Worm (Caenorhabditis elegans) whole organism, L1 larva: ENCODE data around the gene srg-41.
A peak's percentile ranks its signal among the peaks of the same experiment; 100 is the strongest.

Source experiments
- C04F5.9 ChIP-seq: sonication (generic microtip); optimal IDR thresholded peaks from 2 replicates; lab custom pipeline; 2016; ENCODE audit warnings: missing genetic modification characterization, missing compliant biosample characterization
- C16A3.4 ChIP-seq: fragments of 150-350 bp; optimal IDR thresholded peaks from 2 replicates; lab custom pipeline; 2014; ENCODE audit warnings: missing biosample characterization, missing genetic modification characterization
- C34B4.2 ChIP-seq: sonication (generic microtip); optimal IDR thresholded peaks from 2 replicates; lab custom pipeline; 2017; ENCODE audit warnings: mild to moderate bottlenecking, missing genetic modification characterization, missing compliant biosample characterization
- Y116A8C.19 ChIP-seq: sonication (generic microtip); optimal IDR thresholded peaks from 2 replicates; lab custom pipeline; 2016; ENCODE audit warnings: missing compliant biosample characterization, missing genetic modification characterization, borderline replicate concordance
- aly-2 ChIP-seq: fragments of 150-350 bp; optimal IDR thresholded peaks from 2 replicates; lab custom pipeline; 2014; ENCODE audit warnings: missing biosample characterization, missing genetic modification characterization
- blmp-1 ChIP-seq: fragments of 150-350 bp; optimal IDR thresholded peaks from 2 replicates; lab custom pipeline; 2014; ENCODE audit warnings: missing biosample characterization, missing genetic modification characterization
- ceh-63 ChIP-seq: fragments of 200-800 bp; sonication (Bioruptor generic); optimal IDR thresholded peaks from 2 replicates; lab custom pipeline; 2018; ENCODE audit warnings: mild to moderate bottlenecking, missing genetic modification characterization, missing compliant biosample characterization
- ceh-8 ChIP-seq: fragments of 200-800 bp; sonication (Bioruptor generic); optimal IDR thresholded peaks from 2 replicates; lab custom pipeline; 2018; ENCODE audit warnings: mild to moderate bottlenecking, missing genetic modification characterization, moderate library complexity, missing compliant biosample characterization
- ces-1 ChIP-seq: fragments of 150-350 bp; optimal IDR thresholded peaks from 2 replicates; lab custom pipeline; 2014; ENCODE audit warnings: missing biosample characterization, missing genetic modification reagents, missing genetic modification characterization
- dsc-1 ChIP-seq: sonication (generic microtip); optimal IDR thresholded peaks from 2 replicates; lab custom pipeline; 2016; ENCODE audit warnings: mild to moderate bottlenecking, missing genetic modification characterization, missing compliant biosample characterization
- efl-1 ChIP-seq, 4 experiments: fragments of 150-350 bp; optimal IDR thresholded peaks in 3 of 4; peaks in 1 of 4; 1 replicate in 1 of 4; 2 replicates in 3 of 4; lab custom pipeline; 2014; ENCODE audit warnings: missing biosample characterization in 2 of 4, missing genetic modification characterization in 2 of 4, missing genetic modification reagents in 2 of 4
- elt-2 ChIP-seq: sonication (generic microtip); optimal IDR thresholded peaks from 2 replicates; lab custom pipeline; 2016; ENCODE audit warnings: missing genetic modification characterization, mild to moderate bottlenecking, inconsistent platforms, missing compliant biosample characterization, missing genetic modification reagents
- elt-3 ChIP-seq, 6 experiments: fragments of 150-350 bp in 1 of 6; sonication (generic microtip); optimal IDR thresholded peaks; 2 replicates each; lab custom pipeline; 2017 to 2018; ENCODE audit warnings: missing biosample characterization in 6 of 6, missing genetic modification characterization in 6 of 6, inconsistent platforms in 1 of 6
- fkh-10 ChIP-seq: sonication (generic microtip); optimal IDR thresholded peaks from 2 replicates; lab custom pipeline; 2017; ENCODE audit warnings: missing biosample characterization, missing genetic modification reagents, missing genetic modification characterization
- fkh-8 ChIP-seq: sonication (generic microtip); optimal IDR thresholded peaks from 2 replicates; lab custom pipeline; 2016; ENCODE audit warnings: mild to moderate bottlenecking, missing genetic modification characterization, missing compliant biosample characterization
- fos-1 ChIP-seq: fragments of 150-350 bp; optimal IDR thresholded peaks from 2 replicates; lab custom pipeline; 2014; ENCODE audit warnings: missing biosample characterization, missing genetic modification characterization
- grh-1 ChIP-seq: fragments of 200-800 bp; sonication (Bioruptor generic); IDR thresholded peaks from 2 replicates; pipeline ENCODE4 v1.3.6; 2022; ENCODE audit warnings: missing genetic modification reagents, missing genetic modification characterization, missing compliant biosample characterization
- irx-1 ChIP-seq: sonication (generic microtip); optimal IDR thresholded peaks from 2 replicates; lab custom pipeline; 2016; ENCODE audit warnings: missing genetic modification characterization, missing compliant biosample characterization
- isw-1 ChIP-seq: fragments of 200-800 bp; sonication (Bioruptor generic); IDR thresholded peaks from 2 replicates; pipeline ENCODE4 v1.3.6; 2022; ENCODE audit warnings: missing genetic modification characterization, missing compliant biosample characterization
- lin-14 ChIP-seq: fragments of 200-800 bp; sonication (Bioruptor generic); optimal IDR thresholded peaks from 2 replicates; lab custom pipeline; 2018; ENCODE audit warnings: mild to moderate bottlenecking, missing genetic modification characterization, moderate library complexity, missing compliant biosample characterization
- lin-35 ChIP-seq, 2 experiments: fragments of 150-350 bp; optimal IDR thresholded peaks; 2 replicates each; lab custom pipeline; 2014; ENCODE audit warnings: missing biosample characterization in 2 of 2, missing genetic modification characterization in 2 of 2, missing genetic modification reagents in 2 of 2
- mdl-1 ChIP-seq, 2 experiments: fragments of 150-350 bp; optimal IDR thresholded peaks; 2 replicates each; lab custom pipeline; 2014 to 2017; ENCODE audit warnings: missing biosample characterization in 2 of 2, missing genetic modification characterization in 2 of 2, inconsistent platforms in 1 of 2
- mep-1 ChIP-seq: fragments of 150-350 bp; optimal IDR thresholded peaks from 2 replicates; lab custom pipeline; 2014; ENCODE audit warnings: missing biosample characterization, missing genetic modification characterization
- nhr-11 ChIP-seq: fragments of 150-350 bp; optimal IDR thresholded peaks from 2 replicates; lab custom pipeline; 2014; ENCODE audit warnings: missing biosample characterization, missing genetic modification characterization
- nhr-19 ChIP-seq: fragments of 200-800 bp; sonication (Bioruptor generic); conservative IDR thresholded peaks from 2 replicates; pipeline ENCODE4 v1.3.6; 2022; ENCODE audit warnings: missing genetic modification characterization, missing compliant biosample characterization
- nhr-237 ChIP-seq: fragments of 150-350 bp; optimal IDR thresholded peaks from 2 replicates; lab custom pipeline; 2014; ENCODE audit warnings: missing biosample characterization, missing genetic modification characterization
- nhr-28 ChIP-seq: fragments of 150-350 bp; optimal IDR thresholded peaks from 2 replicates; lab custom pipeline; 2014; ENCODE audit warnings: missing biosample characterization, missing genetic modification characterization
- nhr-71 ChIP-seq: sonication (generic microtip); optimal IDR thresholded peaks from 2 replicates; lab custom pipeline; 2016; ENCODE audit warnings: mild to moderate bottlenecking, missing genetic modification characterization, moderate library complexity, missing compliant biosample characterization
- nhr-76 ChIP-seq: sonication (generic microtip); optimal IDR thresholded peaks from 2 replicates; lab custom pipeline; 2017; ENCODE audit warnings: missing biosample characterization, missing genetic modification characterization
- nhr-77 ChIP-seq: fragments of 150-350 bp; optimal IDR thresholded peaks from 2 replicates; lab custom pipeline; 2014; ENCODE audit warnings: missing biosample characterization, missing genetic modification characterization
- nhr-85 ChIP-seq: sonication (generic microtip); peaks from one replicate; lab custom pipeline; 2016; ENCODE audit warnings: missing genetic modification characterization, inconsistent platforms, missing compliant biosample characterization
- nhr-90 ChIP-seq: sonication (generic microtip); optimal IDR thresholded peaks from 2 replicates; lab custom pipeline; 2016; ENCODE audit warnings: mild to moderate bottlenecking, missing genetic modification characterization, missing compliant biosample characterization; ENCODE audit not compliant: poor library complexity
- pqm-1 ChIP-seq: sonication (generic microtip); optimal IDR thresholded peaks from 3 replicates; lab custom pipeline; 2017; ENCODE audit warnings: missing biosample characterization, missing genetic modification characterization
- skn-1 ChIP-seq: fragments of 150-350 bp; optimal IDR thresholded peaks from 2 replicates; lab custom pipeline; 2014; ENCODE audit warnings: missing biosample characterization, missing genetic modification characterization
- snu-23 ChIP-seq: sonication (generic microtip); optimal IDR thresholded peaks from 2 replicates; lab custom pipeline; 2016; ENCODE audit warnings: missing genetic modification characterization, missing compliant biosample characterization
- sox-4 ChIP-seq: sonication (generic microtip); optimal IDR thresholded peaks from 2 replicates; lab custom pipeline; 2016; ENCODE audit warnings: missing genetic modification characterization, missing compliant biosample characterization
- sptf-1 ChIP-seq: fragments of 150-350 bp; optimal IDR thresholded peaks from 2 replicates; lab custom pipeline; 2014; ENCODE audit warnings: missing biosample characterization, missing genetic modification characterization
- sup-37 ChIP-seq: fragments of 200-800 bp; sonication (Bioruptor generic); optimal IDR thresholded peaks from 2 replicates; lab custom pipeline; 2018; ENCODE audit warnings: mild to moderate bottlenecking, missing genetic modification characterization, missing compliant biosample characterization
- swsn-7 ChIP-seq: sonication (generic microtip); optimal IDR thresholded peaks from 2 replicates; lab custom pipeline; 2016; ENCODE audit warnings: missing genetic modification characterization, missing compliant biosample characterization
- tlp-1 ChIP-seq: fragments of 150-350 bp; optimal IDR thresholded peaks from 2 replicates; lab custom pipeline; 2014; ENCODE audit warnings: missing biosample characterization, missing genetic modification characterization
- unc-130 ChIP-seq: fragments of 150-350 bp; optimal IDR thresholded peaks from 2 replicates; lab custom pipeline; 2017; ENCODE audit warnings: missing biosample characterization, missing genetic modification characterization, inconsistent platforms
- unc-62 ChIP-seq: fragments of 150-350 bp; optimal IDR thresholded peaks from 2 replicates; lab custom pipeline; 2014; ENCODE audit warnings: missing biosample characterization, missing genetic modification reagents, missing genetic modification characterization
- xbp-1 ChIP-seq: sonication (generic microtip); optimal IDR thresholded peaks from 2 replicates; lab custom pipeline; 2016; ENCODE audit warnings: missing genetic modification characterization, missing compliant biosample characterization
- zip-4 ChIP-seq: fragments of 200-800 bp; sonication (Bioruptor generic); optimal IDR thresholded peaks from 2 replicates; lab custom pipeline; 2018; ENCODE audit warnings: mild to moderate bottlenecking, missing genetic modification characterization, moderate library complexity, missing compliant biosample characterization

Gene srg-41

ce11 chrV:11146958-11147779 is 14.5 kb downstream of the srg-41 start, which contains the start of the genes T19C4.24 and nlp-33 (continued):
- no peak for TF ChIP-seq C04F5.9 (tag; lab: Kevin White, UChicago)
- TF ChIP-seq pqm-1, result no peak
- peak; percentile 51 for TF ChIP-seq nhr-90 (tag; lab: Kevin White, UChicago)
- TF ChIP-seq unc-62 (GFP tag; lab: Kevin White, UChicago), result no peak
- no peak for TF ChIP-seq C34B4.2
- TF ChIP-seq skn-1, result no peak
- TF ChIP-seq blmp-1 (tag; lab: Kevin White, UChicago), result peak; percentile 26
- TF ChIP-seq ces-1, result no peak
- no peak for TF ChIP-seq tlp-1 (tag; lab: Kevin White, UChicago)
- TF ChIP-seq nhr-77 (tag; lab: Kevin White, UChicago), result no peak
- TF ChIP-seq isw-1, result no peak
- no peak for TF ChIP-seq fos-1
- TF ChIP-seq snu-23 (GFP tag; lab: Kevin White, UChicago), result peak; percentile 50
- TF ChIP-seq lin-35 (GFP tag; optimal IDR thresholded peaks at IDR 0.05; lab: Kevin White, UChicago), result peak in 1 of 2 experiments; percentile 19
- TF ChIP-seq ceh-8 (GFP tag; lab: Kevin White, UChicago), result no peak
- no peak for TF ChIP-seq mdl-1 (tag; optimal IDR thresholded peaks at IDR 0.05; lab: Kevin White, UChicago)
- TF ChIP-seq swsn-7 (tag; lab: Kevin White, UChicago), result no peak
- TF ChIP-seq grh-1 (GFP tag; lab: Robert Waterston, UW), result peak; percentile 30; the same call in 1 of the 2 replicates
- TF ChIP-seq elt-2 (tag; lab: Kevin White, UChicago), result no peak
- TF ChIP-seq nhr-85 (tag; lab: Kevin White, UChicago), result peak; percentile 89
- peak; percentile 63 for TF ChIP-seq lin-14 (GFP tag; lab: Kevin White, UChicago)

DNA sequence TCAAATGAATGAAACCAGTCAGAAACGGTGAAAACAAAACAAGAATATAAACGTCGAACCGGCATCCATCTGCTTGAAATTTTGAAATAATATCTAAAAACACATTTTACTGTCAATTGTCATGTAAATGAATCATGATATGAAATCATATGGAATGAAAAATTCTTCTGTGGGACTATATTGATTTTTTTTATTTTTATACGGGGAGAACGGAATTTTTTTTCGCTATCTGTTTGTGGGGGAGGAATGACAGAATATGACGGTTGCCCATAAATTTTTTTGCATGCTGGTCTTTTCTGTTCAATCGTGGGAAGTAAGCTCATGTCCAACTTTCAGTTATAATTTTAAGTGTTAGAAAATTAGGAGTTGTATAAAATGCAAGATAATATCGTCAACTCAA is 17.0 kb downstream of the srg-41 start, which contains the start of gene C06H2.7:
TSS of gene C06H2.7 (minus strand) at position 101 of the 400 bp plus-strand sequence.
- TF ChIP-seq snu-23 (GFP tag; lab: Kevin White, UChicago) (no peak), efl-1 (optimal IDR thresholded peaks at IDR 0.05; lab: Kevin White, UChicago) (no peak), efl-1 (GFP tag; optimal IDR thresholded peaks at IDR 0.05 in 1 of 2; lab: Kevin White, UChicago) (peak in 1 of 2 experiments; percentile 7)

- TF ChIP-seq zip-4 (no peak), sptf-1 (tag; lab: Kevin White, UChicago) (no peak), isw-1 (no peak), skn-1 (no peak), ces-1 (no peak), nhr-28 (tag; lab: Kevin White, UChicago) (no peak), nhr-11 (tag; lab: Kevin White, UChicago) (no peak), mdl-1 (tag; optimal IDR thresholded peaks at IDR 0.05; lab: Kevin White, UChicago) (no peak), ceh-63 (GFP tag; lab: Kevin White, UChicago) (no peak), ceh-8 (GFP tag; lab: Kevin White, UChicago) (no peak)
These were observed 20.5 kb downstream of the srg-41 start, which contains the start of gene folt-1 for ce11 chrV:11141179-11141578. folt-1 (plus strand) TSS chrV:11141479.

- TF ChIP-seq unc-130 (no peak), nhr-76 (tag; lab: Kevin White, UChicago) (no peak), irx-1 (tag; lab: Kevin White, UChicago) (no peak), xbp-1 (tag; lab: Kevin White, UChicago) (no peak), Y116A8C.19 (tag; lab: Kevin White, UChicago) (no peak), aly-2 (tag; lab: Kevin White, UChicago) (no peak), ceh-8 (GFP tag; lab: Kevin White, UChicago) (no peak), dsc-1 (peak; percentile 50), nhr-28 (tag; lab: Kevin White, UChicago) (no peak), isw-1 (no peak), sox-4 (tag; lab: Kevin White, UChicago) (no peak), C34B4.2 (no peak), C16A3.4 (tag; lab: Kevin White, UChicago) (no peak), mep-1 (tag; lab: Kevin White, UChicago) (peak; percentile 25), fkh-8 (tag; lab: Kevin White, UChicago) (peak; percentile 6), fkh-10 (GFP tag; lab: Kevin White, UChicago) (no peak), nhr-85 (tag; lab: Kevin White, UChicago) (peak; percentile 3), mdl-1 (tag; optimal IDR thresholded peaks at IDR 0.05; lab: Kevin White, UChicago) (peak in 1 of 2 experiments; percentile 15), unc-62 (GFP tag; lab: Kevin White, UChicago) (no peak), swsn-7 (tag; lab: Kevin White, UChicago) (peak; percentile 16), elt-3 (tag; optimal IDR thresholded peaks at IDR 0.05; lab: Kevin White, UChicago) (no peak), nhr-19 (GFP tag; lab: Robert Waterston, UW) (no peak), nhr-71 (tag; lab: Kevin White, UChicago) (peak; percentile 48), nhr-77 (tag; lab: Kevin White, UChicago) (no peak), sup-37 (no peak), nhr-237 (tag; lab: Kevin White, UChicago) (no peak)
These were observed 21.4 kb downstream of the srg-41 start for ce11 chrV:11140326-11140725.
